Fruit fly (Drosophila melanogaster): ENCODE data around the gene CG34140.
A peak's percentile ranks its signal among the peaks of the same experiment; 100 is the strongest.

The CG34140 gene

DNA sequence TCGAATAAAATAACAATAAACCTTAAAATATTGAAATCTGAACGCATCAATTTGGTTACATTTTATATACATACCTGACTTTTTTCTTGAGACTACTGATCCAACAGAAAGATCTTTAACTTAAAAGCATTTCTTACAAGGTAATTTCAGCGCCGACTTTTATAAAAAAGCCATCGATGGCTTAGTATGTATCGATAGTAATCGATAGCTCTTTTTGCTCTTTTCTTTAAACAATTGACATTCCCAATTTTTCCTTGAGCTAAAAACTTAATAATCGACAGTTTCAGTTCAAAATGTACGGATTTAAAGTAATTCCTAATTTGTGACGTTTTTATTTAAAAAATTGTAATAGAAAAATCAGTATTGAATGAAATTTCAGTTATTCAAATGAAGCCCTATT is 9.7 kb downstream of the CG34140 start (continued):
- TF ChIP-seq trem (tag; optimal IDR thresholded peaks at IDR 0.05) (peak; percentile 67), hb (GFP tag; IDR thresholded peaks at IDR 0.05; ENCODE audit: partially characterized antibody) (peak; percentile 88), mld (GFP tag; IDR thresholded peaks at IDR 0.05; ENCODE audit: partially characterized antibody) (peak; percentile 86), Stat92E (GFP tag; optimal IDR thresholded peaks at IDR 0.05) (no peak), CG11695 (GFP tag; IDR thresholded peaks at IDR 0.05) (no peak; the same call in 2 of the 3 replicates), CG9727 (GFP tag; optimal IDR thresholded peaks at IDR 0.05) (no peak), dm (GFP tag; optimal IDR thresholded peaks at IDR 0.05) (no peak), CG13424 (tag; optimal IDR thresholded peaks at IDR 0.05) (no peak), ken (GFP tag; IDR thresholded peaks at IDR 0.05) (no peak), vnd (GFP tag; IDR thresholded peaks at IDR 0.05; ENCODE audit: partially characterized antibody) (peak; percentile 81), bsh (GFP tag; optimal IDR thresholded peaks at IDR 0.05) (no peak), danr (GFP tag; IDR thresholded peaks at IDR 0.05) (no peak), CG13775 (GFP tag; optimal IDR thresholded peaks at IDR 0.05) (no peak), Drgx (GFP tag; IDR thresholded peaks at IDR 0.05) (no peak), Elba2 (GFP tag; optimal IDR thresholded peaks at IDR 0.05) (no peak), Nf-YA (GFP tag; IDR thresholded peaks at IDR 0.05) (no peak), Sry-δ (GFP tag; optimal IDR thresholded peaks at IDR 0.05) (peak; percentile 86), onecut (GFP tag; IDR thresholded peaks at IDR 0.05) (no peak), fd102C (GFP tag; optimal IDR thresholded peaks at IDR 0.05) (no peak), sd (tag; optimal IDR thresholded peaks at IDR 0.05) (peak; percentile 55), TFAM (GFP tag; optimal IDR thresholded peaks at IDR 0.05) (no peak), CG11247 (GFP tag; IDR thresholded peaks at IDR 0.05) (no peak), CG7963 (GFP tag; IDR thresholded peaks at IDR 0.05; ENCODE audit: partially characterized antibody) (peak; percentile 79), gsb-n (tag; optimal IDR thresholded peaks at IDR 0.05) (no peak), Nf-YC (tag; optimal IDR thresholded peaks at IDR 0.05) (peak; percentile 21), sens (GFP tag) (peak; percentile 70)

DNA sequence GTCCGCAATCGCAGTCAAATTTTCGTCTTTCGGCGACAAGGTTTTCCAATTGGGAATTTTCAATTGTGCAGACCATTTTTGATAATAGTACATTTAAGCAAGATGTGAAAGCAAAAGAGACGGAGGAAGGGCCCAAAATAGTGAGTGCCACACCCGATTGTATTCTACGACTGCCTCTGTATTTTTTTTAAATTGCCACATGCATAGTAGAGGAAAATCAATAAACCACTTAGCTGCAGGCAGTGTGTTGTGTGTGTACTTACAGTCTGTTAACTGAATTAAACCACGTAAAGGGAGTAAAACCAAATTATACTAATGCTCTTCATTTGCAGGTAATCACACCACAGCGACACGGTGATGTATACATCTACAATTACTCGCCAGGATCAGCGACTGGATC is 12.5 kb downstream of the CG34140 start:
- TF ChIP-seq insv (GFP tag; optimal IDR thresholded peaks at IDR 0.05) (peak in 1 of 2 experiments; percentile 77), sna (GFP tag; IDR thresholded peaks at IDR 0.05; ENCODE audit: partially characterized antibody) (no peak), onecut (GFP tag; IDR thresholded peaks at IDR 0.05) (peak; percentile 90), MBD-R2 (GFP tag; IDR thresholded peaks at IDR 0.05) (0 out of 2 replicates have a peak, but pooled peaks have one; percentile 21), CG3995 (GFP tag; optimal IDR thresholded peaks at IDR 0.05) (no peak), Elba2 (GFP tag; optimal IDR thresholded peaks at IDR 0.05) (peak; percentile 17)

DNA sequence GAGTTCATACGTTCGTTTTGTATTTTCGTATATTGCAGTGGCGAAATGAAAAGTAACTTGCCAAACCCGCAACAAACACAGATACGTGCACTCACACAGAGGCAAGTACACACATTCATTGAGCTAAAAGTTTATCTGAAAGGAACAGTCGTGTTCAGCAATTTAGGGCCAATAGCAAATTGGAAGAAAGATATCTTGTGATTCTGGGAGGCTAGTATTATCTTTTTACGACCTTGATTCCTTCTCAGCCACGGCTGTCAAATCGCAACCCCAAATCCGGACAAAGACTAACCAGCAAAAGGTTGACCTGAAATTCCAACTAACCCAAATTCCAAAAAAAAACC is 17.5 kb downstream of the CG34140 start:
- TF ChIP-seq ara (GFP tag; IDR thresholded peaks at IDR 0.05) (0 out of 2 replicates have a peak, but pooled peaks have one; percentile 2), YL-1 (GFP tag; optimal IDR thresholded peaks at IDR 0.05) (peak; percentile 3), eyg (GFP tag; optimal IDR thresholded peaks at IDR 0.05) (no peak), cg (GFP tag; optimal IDR thresholded peaks at IDR 0.05) (no peak), sens (GFP tag) (peak; percentile 8), CG11696 (GFP tag; IDR thresholded peaks at IDR 0.05) (0 out of 2 replicates have a peak, but pooled peaks have one; percentile 43), kah (GFP tag; optimal IDR thresholded peaks at IDR 0.05) (no peak), tap (tag; optimal IDR thresholded peaks at IDR 0.05) (no peak), row (GFP tag; IDR thresholded peaks at IDR 0.05) (0 out of 3 replicates have a peak, but pooled peaks have one; percentile 2), CG14965 (GFP tag; optimal IDR thresholded peaks at IDR 0.05; ENCODE audit: borderline replicate concordance) (no peak)

Data from whole organism, embryonic.